Worm (Caenorhabditis elegans) whole organism, L4 larva: Measurements from ENCODE around the gene gcy-6.

Experiments used
- ama-1 ChIP-seq: fragments of 150-350 bp; optimal IDR thresholded peaks from 2 replicates; lab custom pipeline; 2014; ENCODE audit warnings: inconsistent platforms, mixed read lengths
- arid-1 ChIP-seq: fragments of 200-800 bp; sonication (Bioruptor generic); conservative IDR thresholded peaks from 2 replicates; pipeline ENCODE4 v1.3.6; 2022; ENCODE audit warnings: missing genetic modification reagents, missing genetic modification characterization, missing compliant biosample characterization
- ceh-82 ChIP-seq: sonication (generic microtip); optimal IDR thresholded peaks from 2 replicates; lab custom pipeline; 2017; ENCODE audit warnings: missing biosample characterization, missing genetic modification characterization
- egl-27 ChIP-seq: sonication (generic microtip); optimal IDR thresholded peaks from 3 replicates; lab custom pipeline; 2017; ENCODE audit warnings: missing biosample characterization, missing genetic modification reagents, missing genetic modification characterization
- lin-15B ChIP-seq: fragments of 150-350 bp; sonication (generic microtip); optimal IDR thresholded peaks from 3 replicates; lab custom pipeline; 2014; ENCODE audit warnings: missing biosample characterization, missing genetic modification characterization
- lin-39 ChIP-seq: fragments of 150-350 bp; optimal IDR thresholded peaks from 2 replicates; lab custom pipeline; 2014; ENCODE audit warnings: missing biosample characterization, missing genetic modification reagents, missing genetic modification characterization
- mep-1 ChIP-seq: fragments of 150-350 bp; sonication (generic microtip); optimal IDR thresholded peaks from 3 replicates; lab custom pipeline; 2014; ENCODE audit warnings: missing biosample characterization, missing genetic modification characterization
- nhr-11 ChIP-seq: fragments of 150-350 bp; optimal IDR thresholded peaks from 2 replicates; lab custom pipeline; 2014; ENCODE audit warnings: missing biosample characterization, missing genetic modification characterization
- nhr-76 ChIP-seq: fragments of 150-350 bp; optimal IDR thresholded peaks from 2 replicates; lab custom pipeline; 2014; ENCODE audit warnings: missing biosample characterization, missing genetic modification characterization
- unc-62 ChIP-seq, 3 experiments: fragments of 150-350 bp in 1 of 3; sonication (generic microtip); optimal IDR thresholded peaks in 2 of 3; peaks in 1 of 3; 1 replicate in 1 of 3; 2 replicates in 2 of 3; lab custom pipeline; 2014 to 2017; ENCODE audit warnings: missing biosample characterization in 3 of 3, missing genetic modification characterization in 3 of 3, missing genetic modification reagents in 3 of 3, missing genotype in 1 of 3
- zip-2 ChIP-seq: fragments of 150-350 bp; optimal IDR thresholded peaks from 2 replicates; lab custom pipeline; 2014; ENCODE audit warnings: missing biosample characterization, missing genetic modification characterization

ce11 chrV:10294549-10294948 is 19.3 kb downstream of the gcy-6 start, which contains the start of gene col-150:
- no peak for TF ChIP-seq ama-1 (lab: Kevin White, UChicago)
- no peak for TF ChIP-seq nhr-11 (tag; lab: Kevin White, UChicago)
- no peak for TF ChIP-seq mep-1
- TF ChIP-seq nhr-76 (tag; lab: Kevin White, UChicago) = no peak
- no peak for TF ChIP-seq arid-1 (GFP tag; lab: Robert Waterston, UW)
- TF ChIP-seq zip-2 = no peak
- TF ChIP-seq unc-62 (GFP tag; optimal IDR thresholded peaks at IDR 0.05 in 1 of 2; lab: Kevin White, UChicago) = no peak
- no peak for TF ChIP-seq unc-62 (tag; optimal IDR thresholded peaks at IDR 0.05; lab: Kevin White, UChicago)
- no peak for TF ChIP-seq lin-15B (tag; lab: Kevin White, UChicago)
- TF ChIP-seq egl-27 (tag; lab: Kevin White, UChicago) = no peak
- no peak for TF ChIP-seq lin-39 (tag; lab: Kevin White, UChicago)
- no peak for TF ChIP-seq ceh-82 (tag; lab: Kevin White, UChicago)
